Worm (Caenorhabditis elegans) whole organism, L4 larva: ENCODE data around the gene unc-49.

Source experiments
- D1046.2 ChIP-seq: fragments of 200-800 bp; sonication (Bioruptor generic); IDR thresholded peaks from 2 replicates; pipeline ENCODE4 v1.3.6; 2022; ENCODE audit warnings: missing genetic modification characterization, missing compliant biosample characterization
- F26F4.8 ChIP-seq: fragments of 200-800 bp; sonication (Bioruptor generic); conservative IDR thresholded peaks from 2 replicates; pipeline ENCODE4 v1.3.6; 2022; ENCODE audit warnings: missing genetic modification characterization, missing compliant biosample characterization
- T20F7.1 ChIP-seq: fragments of 200-800 bp; sonication (Bioruptor generic); optimal IDR thresholded peaks from 2 replicates; lab custom pipeline; 2018; ENCODE audit warnings: mild to moderate bottlenecking, missing genetic modification characterization, missing compliant biosample characterization
- T26A8.4 ChIP-seq: fragments of 200-800 bp; sonication (Bioruptor generic); IDR thresholded peaks from 2 replicates; pipeline ENCODE4 v1.3.6; 2022; ENCODE audit warnings: missing genetic modification characterization, missing compliant biosample characterization
- Y105C5A.15 ChIP-seq: fragments of 200-800 bp; sonication (Bioruptor generic); IDR thresholded peaks from 2 replicates; pipeline ENCODE4 v1.3.6; 2022; ENCODE audit warnings: missing genetic modification characterization, missing compliant biosample characterization
- Y5F2A.4 ChIP-seq: fragments of 200-800 bp; sonication (Bioruptor generic); optimal IDR thresholded peaks from 2 replicates; lab custom pipeline; 2018; ENCODE audit warnings: mild to moderate bottlenecking, missing genetic modification characterization, missing compliant biosample characterization
- aly-2 ChIP-seq: sonication (generic microtip); optimal IDR thresholded peaks from 2 replicates; lab custom pipeline; 2018; ENCODE audit warnings: missing biosample characterization, missing genetic modification characterization
- arid-1 ChIP-seq: fragments of 200-800 bp; sonication (Bioruptor generic); conservative IDR thresholded peaks from 2 replicates; pipeline ENCODE4 v1.3.6; 2022; ENCODE audit warnings: missing genetic modification reagents, missing genetic modification characterization, missing compliant biosample characterization
- cey-2 ChIP-seq: sonication (generic microtip); optimal IDR thresholded peaks from 3 replicates; lab custom pipeline; 2017; ENCODE audit warnings: missing genetic modification characterization, mild to moderate bottlenecking, missing compliant biosample characterization, antibody characterized with exemption, borderline replicate concordance; ENCODE audit not compliant: insufficient read depth
- ctbp-1 ChIP-seq: fragments of 200-800 bp; sonication (Bioruptor generic); IDR thresholded peaks from 2 replicates; pipeline ENCODE4 v1.3.6; 2022; ENCODE audit warnings: missing genetic modification reagents, missing genetic modification characterization, missing compliant biosample characterization
- daf-16 ChIP-seq, 3 experiments: sonication (generic microtip); optimal IDR thresholded peaks; 2 replicates each; lab custom pipeline; 2016 to 2017; ENCODE audit warnings: missing genetic modification characterization in 3 of 3, missing genetic modification reagents in 3 of 3, mild to moderate bottlenecking in 2 of 3, missing compliant biosample characterization in 2 of 3, missing biosample characterization in 1 of 3, moderate library complexity in 1 of 3
- daf-8 ChIP-seq: fragments of 200-800 bp; sonication (Bioruptor generic); IDR thresholded peaks from 2 replicates; pipeline ENCODE4 v1.3.6; 2022; ENCODE audit warnings: missing genetic modification characterization, missing compliant biosample characterization
- dmd-6 ChIP-seq: fragments of 200-800 bp; sonication (Bioruptor generic); IDR thresholded peaks from 2 replicates; pipeline ENCODE4 v1.3.6; 2022; ENCODE audit warnings: missing genetic modification reagents, missing genetic modification characterization, missing compliant biosample characterization
- dmd-8 ChIP-seq: fragments of 200-800 bp; sonication (Bioruptor generic); IDR thresholded peaks from 2 replicates; pipeline ENCODE4 v1.3.6; 2022; ENCODE audit warnings: missing genetic modification characterization, missing compliant biosample characterization
- dmd-9 ChIP-seq: fragments of 200-800 bp; sonication (Bioruptor generic); IDR thresholded peaks from 2 replicates; pipeline ENCODE4 v1.3.6; 2022; ENCODE audit warnings: missing genetic modification reagents, missing genetic modification characterization, missing compliant biosample characterization
- egl-27 ChIP-seq: sonication (generic microtip); optimal IDR thresholded peaks from 3 replicates; lab custom pipeline; 2017; ENCODE audit warnings: missing biosample characterization, missing genetic modification reagents, missing genetic modification characterization
- fkh-10 ChIP-seq: fragments of 150-350 bp; optimal IDR thresholded peaks from 2 replicates; lab custom pipeline; 2014; ENCODE audit warnings: missing biosample characterization, missing genetic modification reagents, missing genetic modification characterization
- jun-1 ChIP-seq: fragments of 150-350 bp; optimal IDR thresholded peaks from 2 replicates; lab custom pipeline; 2014; ENCODE audit warnings: missing biosample characterization, missing genetic modification reagents, missing genetic modification characterization
- lin-1 ChIP-seq: fragments of 200-800 bp; sonication (Bioruptor generic); IDR thresholded peaks from 2 replicates; pipeline ENCODE4 v1.3.6; 2022; ENCODE audit warnings: missing genetic modification reagents, missing genetic modification characterization, missing compliant biosample characterization
- lin-38 ChIP-seq: fragments of 200-800 bp; sonication (Bioruptor generic); IDR thresholded peaks from 2 replicates; pipeline ENCODE4 v1.3.6; 2022; ENCODE audit warnings: missing genetic modification reagents, missing genetic modification characterization, missing compliant biosample characterization
- lir-3 ChIP-seq: sonication (generic microtip); optimal IDR thresholded peaks from 2 replicates; lab custom pipeline; 2016; ENCODE audit warnings: mild to moderate bottlenecking, missing genetic modification characterization, missing compliant biosample characterization
- mdt-29 ChIP-seq: fragments of 200-800 bp; sonication (Bioruptor generic); IDR thresholded peaks from 2 replicates; pipeline ENCODE4 v1.3.6; 2022; ENCODE audit warnings: missing genetic modification reagents, missing genetic modification characterization, missing compliant biosample characterization
- mep-1 ChIP-seq: fragments of 150-350 bp; sonication (generic microtip); optimal IDR thresholded peaks from 3 replicates; lab custom pipeline; 2014; ENCODE audit warnings: missing biosample characterization, missing genetic modification characterization
- mes-2 ChIP-seq: sonication (generic microtip); optimal IDR thresholded peaks from 2 replicates; lab custom pipeline; 2016; ENCODE audit warnings: missing genotype, mild to moderate bottlenecking, missing genetic modification characterization, missing compliant biosample characterization; ENCODE audit not compliant: poor library complexity, severe bottlenecking
- mxl-2 ChIP-seq: fragments of 200-800 bp; sonication (Bioruptor generic); conservative IDR thresholded peaks from 2 replicates; pipeline ENCODE4 v1.3.6; 2022; ENCODE audit warnings: missing genetic modification reagents, missing genetic modification characterization, missing compliant biosample characterization
- nhr-102 ChIP-seq: sonication (generic microtip); optimal IDR thresholded peaks from 2 replicates; lab custom pipeline; 2016; ENCODE audit warnings: mild to moderate bottlenecking, missing genetic modification characterization, moderate library complexity, missing compliant biosample characterization
- nhr-237 ChIP-seq: sonication (generic microtip); optimal IDR thresholded peaks from 2 replicates; lab custom pipeline; 2017; ENCODE audit warnings: missing biosample characterization, missing genetic modification characterization
- nhr-25 ChIP-seq: sonication (generic microtip); optimal IDR thresholded peaks from 2 replicates; lab custom pipeline; 2017; ENCODE audit warnings: missing genetic modification characterization, mild to moderate bottlenecking, missing compliant biosample characterization, antibody characterized with exemption, moderate library complexity, borderline replicate concordance; ENCODE audit not compliant: insufficient read depth
- nhr-41 ChIP-seq: fragments of 200-800 bp; sonication (Bioruptor generic); IDR thresholded peaks from 2 replicates; pipeline ENCODE4 v1.3.6; 2022; ENCODE audit warnings: missing genetic modification reagents, missing genetic modification characterization, missing compliant biosample characterization
- nhr-42 ChIP-seq: fragments of 200-800 bp; sonication (Bioruptor generic); IDR thresholded peaks from 2 replicates; pipeline ENCODE4 v1.3.6; 2022; ENCODE audit warnings: missing genetic modification characterization, missing compliant biosample characterization
- nhr-6 ChIP-seq: fragments of 150-350 bp; optimal IDR thresholded peaks from 2 replicates; lab custom pipeline; 2014; ENCODE audit warnings: missing biosample characterization, missing genetic modification characterization
- nhr-77 ChIP-seq: fragments of 150-350 bp; optimal IDR thresholded peaks from 2 replicates; lab custom pipeline; 2014; ENCODE audit warnings: missing biosample characterization, missing genetic modification characterization
- pha-4 ChIP-seq, 2 experiments: fragments of 150-350 bp in 1 of 2; fragments of 200-800 bp in 1 of 2; sonication (Bioruptor generic) in 1 of 2; IDR thresholded peaks in 1 of 2; optimal IDR thresholded peaks in 1 of 2; 2 replicates each; pipeline versions ENCODE4 v1.3.6 to Lab custom; 2014 to 2022; ENCODE audit warnings: missing genetic modification characterization in 2 of 2, missing genetic modification reagents in 2 of 2, missing biosample characterization in 1 of 2, missing compliant biosample characterization in 1 of 2
- php-3 ChIP-seq: fragments of 200-800 bp; sonication (Bioruptor generic); IDR thresholded peaks from 2 replicates; pipeline ENCODE4 v1.3.6; 2022; ENCODE audit warnings: missing genetic modification reagents, missing genetic modification characterization, missing compliant biosample characterization
- pqm-1 ChIP-seq: sonication (generic microtip); optimal IDR thresholded peaks from 2 replicates; lab custom pipeline; 2017; ENCODE audit warnings: missing biosample characterization, missing genetic modification characterization
- rbr-2 ChIP-seq: sonication (generic microtip); optimal IDR thresholded peaks from 2 replicates; lab custom pipeline; 2016; ENCODE audit warnings: missing genotype, missing genetic modification characterization, missing compliant biosample characterization
- saeg-2 ChIP-seq: fragments of 200-800 bp; sonication (Bioruptor generic); IDR thresholded peaks from 2 replicates; pipeline ENCODE4 v1.3.6; 2022; ENCODE audit warnings: missing genetic modification reagents, missing genetic modification characterization, missing compliant biosample characterization
- set-16 ChIP-seq: fragments of 200-800 bp; sonication (Bioruptor generic); IDR thresholded peaks from 2 replicates; pipeline ENCODE4 v1.3.6; 2022; ENCODE audit warnings: missing genetic modification reagents, missing genetic modification characterization, missing compliant biosample characterization
- snpc-1.2 ChIP-seq: fragments of 200-800 bp; sonication (Bioruptor generic); IDR thresholded peaks from 2 replicates; pipeline ENCODE4 v1.3.6; 2022; ENCODE audit warnings: missing genetic modification reagents, missing genetic modification characterization, missing compliant biosample characterization
- snpc-4 ChIP-seq: fragments of 150-350 bp; optimal IDR thresholded peaks from 2 replicates; lab custom pipeline; 2014; ENCODE audit warnings: missing biosample characterization, missing genetic modification characterization
- spr-1 ChIP-seq: sonication (generic microtip); optimal IDR thresholded peaks from 2 replicates; lab custom pipeline; 2016; ENCODE audit warnings: mild to moderate bottlenecking, missing genetic modification characterization, missing compliant biosample characterization
- unc-130 ChIP-seq: sonication (generic microtip); optimal IDR thresholded peaks from 2 replicates; lab custom pipeline; 2016; ENCODE audit warnings: missing genetic modification reagents, missing genetic modification characterization, missing compliant biosample characterization
- unc-39 ChIP-seq: sonication (generic microtip); optimal IDR thresholded peaks from 2 replicates; lab custom pipeline; 2017; ENCODE audit warnings: missing biosample characterization, missing genetic modification characterization
- vab-7 ChIP-seq: fragments of 200-800 bp; sonication (Bioruptor generic); IDR thresholded peaks from 2 replicates; pipeline ENCODE4 v1.3.6; 2022; ENCODE audit warnings: missing genetic modification reagents, missing genetic modification characterization, missing compliant biosample characterization
- zip-2 ChIP-seq: fragments of 150-350 bp; optimal IDR thresholded peaks from 2 replicates; lab custom pipeline; 2014; ENCODE audit warnings: missing biosample characterization, missing genetic modification characterization
- ztf-11 ChIP-seq: fragments of 150-350 bp; optimal IDR thresholded peaks from 2 replicates; lab custom pipeline; 2014; ENCODE audit warnings: missing biosample characterization, missing genetic modification characterization
- ztf-7 ChIP-seq: fragments of 150-350 bp; optimal IDR thresholded peaks from 2 replicates; lab custom pipeline; 2014; ENCODE audit warnings: missing biosample characterization, missing genetic modification characterization

unc-49 gene

DNA sequence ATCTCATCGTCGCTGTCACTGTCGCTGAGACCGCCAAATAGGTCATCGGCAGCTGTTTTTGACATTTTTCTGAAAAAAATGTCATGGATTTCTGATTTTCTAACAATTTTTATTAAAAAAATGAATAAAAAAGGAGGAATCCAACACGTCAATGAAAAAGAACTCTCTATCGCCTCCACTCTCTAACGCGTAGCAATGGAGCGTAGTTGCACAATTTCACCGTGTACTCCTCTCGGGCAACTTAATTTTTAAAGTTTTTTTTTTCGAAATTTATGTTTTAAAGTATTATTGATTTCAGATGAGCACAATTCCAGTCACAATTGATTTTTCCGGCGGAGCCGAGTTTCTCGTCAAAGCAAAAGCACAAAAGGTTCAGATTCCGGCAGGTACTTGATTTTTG is 15.4 kb upstream of the unc-49 start, which contains the start of the genes taf-11.3 and urm-1 (continued):
- TF ChIP-seq nhr-25 (tag; lab: Kevin White, UChicago) (no peak), Y5F2A.4 (GFP tag; lab: Kevin White, UChicago) (no peak), T20F7.1 (GFP tag; lab: Kevin White, UChicago) (no peak), arid-1 (GFP tag; lab: Robert Waterston, UW) (0 out of 2 replicates have a peak, but pooled peaks have one; percentile 30), nhr-41 (GFP tag; lab: Robert Waterston, UW) (no peak), nhr-77 (peak; percentile 70), lin-38 (GFP tag; lab: Robert Waterston, UW) (peak; percentile 96), pqm-1 (no peak), daf-8 (GFP tag; lab: Robert Waterston, UW) (no peak), unc-130 (GFP tag; lab: Kevin White, UChicago) (peak; percentile 35), unc-39 (tag; lab: Kevin White, UChicago) (no peak), rbr-2 (tag; lab: Kevin White, UChicago) (peak; percentile 32), mxl-2 (GFP tag; lab: Robert Waterston, UW) (no peak), egl-27 (no peak), vab-7 (no peak), nhr-237 (tag; lab: Kevin White, UChicago) (no peak), mdt-29 (GFP tag; lab: Robert Waterston, UW) (no peak), php-3 (GFP tag; lab: Robert Waterston, UW) (no peak), lin-1 (GFP tag; lab: Robert Waterston, UW) (no peak), ztf-11 (no peak), nhr-6 (tag; lab: Kevin White, UChicago) (no peak), zip-2 (tag; lab: Kevin White, UChicago) (no peak), D1046.2 (no peak), spr-1 (tag; lab: Kevin White, UChicago) (no peak), mep-1 (tag; lab: Kevin White, UChicago) (peak; percentile 79), daf-16 (GFP tag; optimal IDR thresholded peaks at IDR 0.05; lab: Kevin White, UChicago) (no peak), daf-16 (tag; optimal IDR thresholded peaks at IDR 0.05; lab: Kevin White, UChicago) (peak; percentile 40), T26A8.4 (GFP tag; lab: Robert Waterston, UW) (no peak), cey-2 (tag; lab: Kevin White, UChicago) (no peak), Y105C5A.15 (GFP tag; lab: Robert Waterston, UW) (no peak), mes-2 (peak; percentile 94), ztf-7 (tag; lab: Kevin White, UChicago) (peak; percentile 55), set-16 (GFP tag; lab: Robert Waterston, UW) (no peak)

DNA sequence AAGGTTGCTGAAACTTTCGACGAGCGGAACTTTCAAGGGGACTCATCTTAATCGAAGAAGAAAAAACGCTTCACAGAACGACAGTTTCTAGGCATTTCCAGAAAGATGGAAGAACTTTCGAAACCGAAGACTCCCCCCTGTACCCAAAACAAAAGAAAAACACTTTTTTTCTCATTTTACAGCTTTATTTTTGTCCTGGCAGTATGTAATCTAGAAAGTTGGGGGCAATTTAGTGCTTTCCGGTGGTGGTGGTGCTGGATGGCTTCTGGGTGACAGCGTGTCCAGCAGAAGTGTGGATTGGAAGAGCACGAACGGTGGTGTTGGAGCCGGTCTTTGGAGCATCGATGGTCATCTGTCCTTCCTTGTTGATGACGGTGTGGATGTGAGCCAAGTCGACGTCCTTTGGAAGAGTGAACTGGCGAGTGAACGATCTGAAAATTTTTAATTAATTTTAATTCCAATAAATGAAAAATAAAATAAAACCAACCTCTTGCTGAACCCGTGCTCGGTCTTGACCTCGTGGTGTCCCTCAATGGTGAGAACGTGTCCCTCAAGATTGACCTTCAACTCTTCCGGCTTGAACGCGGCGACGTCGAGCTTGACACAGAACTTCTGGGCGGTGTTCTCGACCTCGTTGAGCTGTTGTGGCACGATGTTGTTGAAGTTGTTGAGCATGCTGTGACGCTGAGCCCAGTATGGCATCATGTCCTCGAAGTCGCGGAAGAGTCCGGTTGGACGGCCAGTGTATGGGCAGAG is 14.4 kb upstream of the unc-49 start:
- TF ChIP-seq nhr-237 (tag; lab: Kevin White, UChicago) (no peak), dmd-9 (no peak), Y5F2A.4 (GFP tag; lab: Kevin White, UChicago) (peak; percentile 1), mxl-2 (GFP tag; lab: Robert Waterston, UW) (no peak), nhr-102 (tag; lab: Kevin White, UChicago) (no peak), saeg-2 (GFP tag; lab: Robert Waterston, UW) (no peak), F26F4.8 (GFP tag; lab: Robert Waterston, UW) (no peak), dmd-8 (GFP tag; lab: Robert Waterston, UW) (no peak; the same call in 1 of the 2 replicates), dmd-6 (GFP tag; lab: Robert Waterston, UW) (no peak), mdt-29 (GFP tag; lab: Robert Waterston, UW) (no peak), jun-1 (no peak), ctbp-1 (0 out of 2 replicates have a peak, but pooled peaks have one; percentile 28), pha-4 (GFP tag; IDR thresholded peaks at IDR 0.05; lab: Robert Waterston, UW) (no peak; the same call in 1 of the 2 replicates), pha-4 (tag; optimal IDR thresholded peaks at IDR 0.05; lab: Kevin White, UChicago) (no peak), Y105C5A.15 (GFP tag; lab: Robert Waterston, UW) (no peak), nhr-41 (GFP tag; lab: Robert Waterston, UW) (no peak), snpc-1.2 (GFP tag; lab: Robert Waterston, UW) (peak; percentile 57), zip-2 (tag; lab: Kevin White, UChicago) (no peak), nhr-42 (GFP tag; lab: Robert Waterston, UW) (no peak), snpc-4 (no peak), lir-3 (tag; lab: Kevin White, UChicago) (no peak), lin-1 (GFP tag; lab: Robert Waterston, UW) (no peak), fkh-10 (no peak), aly-2 (tag; lab: Kevin White, UChicago) (no peak)
